Fruit fly (Drosophila melanogaster) whole organism, adult: Measurements from ENCODE around the gene CG42727.

Experiments used
- CG14711 ChIP-seq: fragments of 200-800 bp; sonication (Bioruptor generic); optimal IDR thresholded peaks from 2 replicates; lab custom pipeline; 2018; ENCODE audit warnings: missing biosample characterization, mild to moderate bottlenecking, missing genetic modification characterization, moderate library complexity
- CG33017 ChIP-seq: fragments of 200-800 bp; sonication (Bioruptor generic); optimal IDR thresholded peaks from 2 replicates; lab custom pipeline; 2018; ENCODE audit warnings: missing biosample characterization, mild to moderate bottlenecking, missing genetic modification characterization, moderate library complexity
- CG5204 ChIP-seq: fragments of 200-800 bp; sonication (Bioruptor generic); optimal IDR thresholded peaks from 2 replicates; lab custom pipeline; 2016; ENCODE audit warnings: missing biosample characterization, missing genetic modification characterization
- CG7101 ChIP-seq: fragments of 200-800 bp; sonication (Bioruptor generic); optimal IDR thresholded peaks from 2 replicates; lab custom pipeline; 2018; ENCODE audit warnings: missing biosample characterization, mild to moderate bottlenecking, missing genetic modification characterization, moderate library complexity
- Clk ChIP-seq: fragments of 200-800 bp; sonication (Bioruptor generic); optimal IDR thresholded peaks from 2 replicates; lab custom pipeline; 2017; ENCODE audit warnings: missing biosample characterization, missing genetic modification characterization
- Crg-1 ChIP-seq: fragments of 200-800 bp; sonication (Bioruptor generic); optimal IDR thresholded peaks from 2 replicates; lab custom pipeline; 2016; ENCODE audit warnings: missing biosample characterization, missing genetic modification characterization
- Mnt ChIP-seq: fragments of 200-800 bp; sonication (Bioruptor generic); optimal IDR thresholded peaks from 2 replicates; lab custom pipeline; 2016; ENCODE audit warnings: missing biosample characterization, mild to moderate bottlenecking, missing genetic modification characterization
- cic ChIP-seq: fragments of 200-800 bp; sonication (Bioruptor generic); optimal IDR thresholded peaks from 2 replicates; lab custom pipeline; 2017; ENCODE audit warnings: missing biosample characterization, mild to moderate bottlenecking, missing genetic modification characterization, moderate library complexity
- kay ChIP-seq: fragments of 200-800 bp; sonication (Bioruptor generic); peaks from one replicate; lab custom pipeline; 2016; ENCODE audit warnings: missing biosample characterization, missing genetic modification characterization, borderline replicate concordance
- ovo ChIP-seq: fragments of 200-800 bp; sonication (Bioruptor generic); optimal IDR thresholded peaks from 2 replicates; lab custom pipeline; 2016; ENCODE audit warnings: missing biosample characterization, missing genetic modification characterization
- toe ChIP-seq: fragments of 200-800 bp; sonication (Bioruptor generic); optimal IDR thresholded peaks from 2 replicates; lab custom pipeline; 2016; ENCODE audit warnings: missing biosample characterization, missing genetic modification characterization

- TF ChIP-seq Mnt: no peak
- TF ChIP-seq kay: no peak
- TF ChIP-seq CG5204 (GFP tag; lab: Kevin White, UChicago): no peak
- no peak for TF ChIP-seq ovo (GFP tag; lab: Kevin White, UChicago)
- TF ChIP-seq toe: no peak
- no peak for TF ChIP-seq Clk
- no peak for TF ChIP-seq Crg-1 (GFP tag; lab: Kevin White, UChicago)
- no peak for TF ChIP-seq CG33017 (tag; lab: Kevin White, UChicago)
- no peak for TF ChIP-seq CG14711 (tag; lab: Kevin White, UChicago)
- TF ChIP-seq cic (GFP tag; lab: Kevin White, UChicago): no peak
- no peak for TF ChIP-seq CG7101
Observed at dm6 chr3R:15361490-15361889, 13.6 kb downstream of the CG42727 start, which contains the start of the genes Cog2 and Trax.
